Worm (Caenorhabditis elegans): Measurements from ENCODE around the gene zyg-11.

The zyg-11 gene

ce11 chrII:8035667-8036066 is 18.2 kb downstream of the zyg-11 start, which contains the start of gene sap-49:
sap-49 (minus strand) TSS chrII:8035767.
- TF ChIP-seq him-1 (tag; optimal IDR thresholded peaks at IDR 0.05) = no peak
- TF ChIP-seq W03F9.2 (tag; optimal IDR thresholded peaks at IDR 0.05) = no peak
- no peak for TF ChIP-seq dao-5 (tag; optimal IDR thresholded peaks at IDR 0.05)

- TF ChIP-seq dao-5 (tag; optimal IDR thresholded peaks at IDR 0.05) = no peak
- TF ChIP-seq him-1 (tag; optimal IDR thresholded peaks at IDR 0.05) = no peak
- no peak for TF ChIP-seq W03F9.2 (tag; optimal IDR thresholded peaks at IDR 0.05)
Measured at ce11 chrII:8037246-8037645, 19.8 kb downstream of the zyg-11 start, which contains the start of gene arp-6. arp-6 (minus strand) TSS chrII:8037346.

- TF ChIP-seq dao-5 (tag; optimal IDR thresholded peaks at IDR 0.05) = no peak
- TF ChIP-seq him-1 (tag; optimal IDR thresholded peaks at IDR 0.05) = no peak
- TF ChIP-seq W03F9.2 (tag; optimal IDR thresholded peaks at IDR 0.05) = no peak
Measured at ce11 chrII:8037863-8038262, 20.4 kb downstream of the zyg-11 start, which contains the start of gene C08B11.9. C08B11.9 (minus strand) TSS chrII:8038169.

- no peak for TF ChIP-seq dao-5 (tag; optimal IDR thresholded peaks at IDR 0.05)
- TF ChIP-seq W03F9.2 (tag; optimal IDR thresholded peaks at IDR 0.05) = peak; percentile 77
Measured at ce11 chrII:8039416-8039815, 21.9 kb downstream of the zyg-11 start, which contains the start of the genes ubh-4 and algn-6. ubh-4 (minus strand) TSS chrII:8039597. algn-6 (plus strand) TSS chrII:8039802.

ce11 chrII:8041642-8042041 is 24.2 kb downstream of the zyg-11 start:
- TF ChIP-seq him-1 (tag; optimal IDR thresholded peaks at IDR 0.05) (no peak), dao-5 (tag; optimal IDR thresholded peaks at IDR 0.05) (no peak), W03F9.2 (tag; optimal IDR thresholded peaks at IDR 0.05) (peak; percentile 38)

ce11 chrII:8042289-8042688 is 24.8 kb downstream of the zyg-11 start, which contains the start of gene T05H10.1:
T05H10.1 (plus strand) TSS chrII:8042589.
- TF ChIP-seq W03F9.2 (tag; optimal IDR thresholded peaks at IDR 0.05) = no peak
- TF ChIP-seq him-1 (tag; optimal IDR thresholded peaks at IDR 0.05) = no peak
- no peak for TF ChIP-seq dao-5 (tag; optimal IDR thresholded peaks at IDR 0.05)

ce11 chrII:8047264-8047663 is 29.8 kb downstream of the zyg-11 start, which contains the start of gene apn-1:
apn-1 (plus strand) TSS chrII:8047564.
- no peak for TF ChIP-seq him-1 (tag; optimal IDR thresholded peaks at IDR 0.05)
- no peak for TF ChIP-seq dao-5 (tag; optimal IDR thresholded peaks at IDR 0.05)
- TF ChIP-seq W03F9.2 (tag; optimal IDR thresholded peaks at IDR 0.05) = no peak

- no peak for TF ChIP-seq dao-5 (tag; optimal IDR thresholded peaks at IDR 0.05)
Measured at ce11 chrII:8050477-8050876, 33.0 kb downstream of the zyg-11 start, which contains the start of gene mtre-1. mtre-1 (minus strand) TSS chrII:8050577.

ce11 chrII:8051330-8051729 is 33.9 kb downstream of the zyg-11 start:
- no peak for TF ChIP-seq W03F9.2 (tag; optimal IDR thresholded peaks at IDR 0.05)
- TF ChIP-seq him-1 (tag; optimal IDR thresholded peaks at IDR 0.05) = no peak
- no peak for TF ChIP-seq dao-5 (tag; optimal IDR thresholded peaks at IDR 0.05)

- TF ChIP-seq him-1 (tag; optimal IDR thresholded peaks at IDR 0.05) (no peak), dao-5 (tag; optimal IDR thresholded peaks at IDR 0.05) (no peak), W03F9.2 (tag; optimal IDR thresholded peaks at IDR 0.05) (no peak)
Measured at ce11 chrII:8052172-8052571, 34.7 kb downstream of the zyg-11 start.

- TF ChIP-seq W03F9.2 (tag; optimal IDR thresholded peaks at IDR 0.05) (no peak), dao-5 (tag; optimal IDR thresholded peaks at IDR 0.05) (no peak), him-1 (tag; optimal IDR thresholded peaks at IDR 0.05) (no peak)
Measured at ce11 chrII:8052850-8053249, 35.4 kb downstream of the zyg-11 start, which contains the start of gene T05H10.4. T05H10.4 (plus strand) TSS chrII:8053150.

- TF ChIP-seq W03F9.2 (tag; optimal IDR thresholded peaks at IDR 0.05) = no peak
- TF ChIP-seq him-1 (tag; optimal IDR thresholded peaks at IDR 0.05) = no peak
- no peak for TF ChIP-seq dao-5 (tag; optimal IDR thresholded peaks at IDR 0.05)
Measured at ce11 chrII:8057911-8058310, 40.4 kb downstream of the zyg-11 start.

ce11 chrII:8058769-8059168 is 41.3 kb downstream of the zyg-11 start, which contains the start of gene T05H10.8:
T05H10.8 (plus strand) TSS chrII:8059069.
- TF ChIP-seq dao-5 (tag; optimal IDR thresholded peaks at IDR 0.05) = no peak
- no peak for TF ChIP-seq him-1 (tag; optimal IDR thresholded peaks at IDR 0.05)
- TF ChIP-seq W03F9.2 (tag; optimal IDR thresholded peaks at IDR 0.05) = no peak

- TF ChIP-seq dao-5 (tag; optimal IDR thresholded peaks at IDR 0.05) = no peak
- no peak for TF ChIP-seq W03F9.2 (tag; optimal IDR thresholded peaks at IDR 0.05)
- TF ChIP-seq him-1 (tag; optimal IDR thresholded peaks at IDR 0.05) = no peak
Measured at ce11 chrII:8059532-8059931, 42.1 kb downstream of the zyg-11 start.

- TF ChIP-seq dao-5 (tag; optimal IDR thresholded peaks at IDR 0.05) = no peak
- peak; percentile 66 for TF ChIP-seq W03F9.2 (tag; optimal IDR thresholded peaks at IDR 0.05)
Measured at ce11 chrII:8062334-8062791, 44.9 kb downstream of the zyg-11 start, which contains the start of gene ufd-2. ufd-2 (plus strand) TSS chrII:8062741.

All from whole organism, L4/young adult.